Fruit fly (Drosophila melanogaster): ENCODE measurements around the gene RpS3A.

The RpS3A gene

dm6 chr4:43179-43935 lies 23.6 kb downstream of the RpS3A start, which contains the start of gene PlexB (continued):
- TF ChIP-seq CG17186 (GFP tag; optimal IDR thresholded peaks at IDR 0.05) (peak; percentile 19), CG12659 (GFP tag; optimal IDR thresholded peaks at IDR 0.05) (peak; percentile 62), C15 (GFP tag; IDR thresholded peaks at IDR 0.05) (no peak), CG2202 (tag; optimal IDR thresholded peaks at IDR 0.05) (no peak), bbx (GFP tag; IDR thresholded peaks at IDR 0.05; ENCODE audit: partially characterized antibody) (peak; percentile 93), CG14710 (tag; optimal IDR thresholded peaks at IDR 0.05) (peak; percentile 72), lmd (GFP tag; IDR thresholded peaks at IDR 0.05) (no peak), Doc3 (GFP tag; IDR thresholded peaks at IDR 0.05; ENCODE audit: partially characterized antibody) (peak; percentile 52; the same call in 2 of the 3 replicates), CG9609 (GFP tag; optimal IDR thresholded peaks at IDR 0.05) (peak; percentile 32), CG9876 (GFP tag; optimal IDR thresholded peaks at IDR 0.05) (peak; percentile 43), Adf1 (GFP tag; IDR thresholded peaks at IDR 0.05) (peak; percentile 15; the same call in 1 of the 2 replicates), CG11247 (GFP tag; IDR thresholded peaks at IDR 0.05) (no peak), knrl (GFP tag; IDR thresholded peaks at IDR 0.05; ENCODE audit: partially characterized antibody) (peak; percentile 90), CG8924 (tag; optimal IDR thresholded peaks at IDR 0.05) (peak; percentile 58), CG17361 (GFP tag; IDR thresholded peaks at IDR 0.05) (peak; percentile 15; the same call in 1 of the 3 replicates), Mad (GFP tag; optimal IDR thresholded peaks at IDR 0.05) (no peak), ato (GFP tag; IDR thresholded peaks at IDR 0.05; ENCODE audit: partially characterized antibody) (no peak), CG32767 (GFP tag; IDR thresholded peaks at IDR 0.05) (peak; percentile 94), Fer1 (GFP tag; optimal IDR thresholded peaks at IDR 0.05) (peak; percentile 2), sqz (GFP tag; optimal IDR thresholded peaks at IDR 0.05) (peak; percentile 23), ERR (GFP tag; optimal IDR thresholded peaks at IDR 0.05) (peak; percentile 60), chm (GFP tag; IDR thresholded peaks at IDR 0.05) (no peak), ase (GFP tag; IDR thresholded peaks at IDR 0.05) (no peak), D19A (tag; optimal IDR thresholded peaks at IDR 0.05) (peak; percentile 24), pfk (GFP tag; optimal IDR thresholded peaks at IDR 0.05) (peak; percentile 71), CG42726 (GFP tag; IDR thresholded peaks at IDR 0.05; ENCODE audit: partially characterized antibody) (peak; percentile 97; the same call in 1 of the 2 replicates), CG12391 (tag; optimal IDR thresholded peaks at IDR 0.05) (no peak), CG30431 (GFP tag; optimal IDR thresholded peaks at IDR 0.05) (no peak), CG7556 (GFP tag; optimal IDR thresholded peaks at IDR 0.05) (no peak), sug (tag; optimal IDR thresholded peaks at IDR 0.05) (peak; percentile 37), GATAe (GFP tag; conservative IDR thresholded peaks at IDR 0.05) (peak; percentile 41; the same call in 1 of the 2 replicates), ttk (GFP tag; IDR thresholded peaks at IDR 0.05) (no peak), CG2129 (GFP tag; IDR thresholded peaks at IDR 0.05; ENCODE audit: partially characterized antibody) (peak; percentile 42; the same call in 1 of the 2 replicates), CHES-1-like (GFP tag; optimal IDR thresholded peaks at IDR 0.05) (peak; percentile 42), trem (tag; optimal IDR thresholded peaks at IDR 0.05) (peak; percentile 32), pzg (GFP tag; optimal IDR thresholded peaks at IDR 0.05) (peak; percentile 83), twi (tag; optimal IDR thresholded peaks at IDR 0.05) (peak; percentile 7), rib (GFP tag; IDR thresholded peaks at IDR 0.05) (no peak), CG7357 (GFP tag; IDR thresholded peaks at IDR 0.05) (peak; percentile 99), Ets97D (GFP tag; optimal IDR thresholded peaks at IDR 0.05) (peak; percentile 60), zen (tag; optimal IDR thresholded peaks at IDR 0.05) (peak; percentile 54), Dfd (GFP tag; optimal IDR thresholded peaks at IDR 0.05) (peak in 1 of 2 experiments; percentile 72), mld (GFP tag; IDR thresholded peaks at IDR 0.05; ENCODE audit: partially characterized antibody) (peak; percentile 91), Xbp1 (GFP tag; optimal IDR thresholded peaks at IDR 0.05) (peak; percentile 43), CG7928 (GFP tag; optimal IDR thresholded peaks at IDR 0.05) (no peak), Dip3 (GFP tag; optimal IDR thresholded peaks at IDR 0.05) (peak; percentile 60), cas (GFP tag; IDR thresholded peaks at IDR 0.05) (no peak), nerfin-2 (GFP tag; IDR thresholded peaks at IDR 0.05; ENCODE audit: partially characterized antibody) (peak; percentile 77; the same call in 1 of the 2 replicates)

All from whole organism, embryonic.